Fruit fly (Drosophila melanogaster): Measurements from ENCODE around the gene CG34124.

CG34124 gene

DNA sequence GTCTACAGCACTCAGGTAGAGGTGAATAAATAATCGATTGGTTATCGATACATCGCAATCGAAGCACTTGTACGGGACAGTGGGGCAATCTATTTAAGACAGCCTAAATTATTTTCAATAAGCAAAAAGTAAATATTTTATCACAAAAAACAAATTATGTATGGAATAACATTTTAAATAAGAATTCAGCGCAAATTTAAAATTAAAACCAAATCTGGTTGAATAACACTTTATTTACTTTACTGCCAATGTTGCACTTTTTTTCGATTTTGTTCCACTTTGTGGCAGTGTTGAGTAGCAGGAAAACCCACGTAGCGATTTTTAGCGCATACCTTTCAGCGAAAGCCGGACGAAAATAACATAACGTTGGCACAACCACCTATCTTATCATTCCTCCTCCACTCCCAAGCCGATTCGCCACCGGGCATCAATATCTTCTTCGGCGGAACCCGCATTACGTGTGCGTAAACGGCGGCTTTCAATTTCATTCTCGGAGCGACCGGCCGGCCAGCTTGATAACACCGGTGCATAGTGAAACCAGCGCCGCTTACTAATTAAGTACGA lies 18.9 kb downstream of the CG34124 start, which contains the start of the genes Gmd and CG3792:
Gene Gmd, minus strand, starts transcription at position 36 of the 564 bp plus-strand sequence.
Gene CG3792, plus strand, starts transcription at position 325 of the 564 bp plus-strand sequence.
- TF ChIP-seq esn (GFP tag; optimal IDR thresholded peaks at IDR 0.05) (peak; percentile 96), CG3919 (GFP tag; optimal IDR thresholded peaks at IDR 0.05) (no peak), CG4318 (GFP tag; optimal IDR thresholded peaks at IDR 0.05) (no peak), CG31627 (GFP tag; optimal IDR thresholded peaks at IDR 0.05) (peak; percentile 96), CG6163 (GFP tag; IDR thresholded peaks at IDR 0.05) (peak; percentile 91), CG11902 (GFP tag; optimal IDR thresholded peaks at IDR 0.05) (peak; percentile 91), Hr4 (GFP tag; optimal IDR thresholded peaks at IDR 0.05) (no peak), topi (GFP tag; optimal IDR thresholded peaks at IDR 0.05) (peak; percentile 95), CG7368 (GFP tag; optimal IDR thresholded peaks at IDR 0.05) (no peak), CG16779 (tag; optimal IDR thresholded peaks at IDR 0.05) (no peak), cyc (GFP tag; optimal IDR thresholded peaks at IDR 0.05) (peak; percentile 95), Hr38 (GFP tag; optimal IDR thresholded peaks at IDR 0.05) (peak; percentile 74), CG8119 (GFP tag; IDR thresholded peaks at IDR 0.05) (peak; percentile 94), CG8319 (GFP tag; optimal IDR thresholded peaks at IDR 0.05) (peak; percentile 93), CG6854 (GFP tag; optimal IDR thresholded peaks at IDR 0.05) (peak; percentile 73), Ets21C (GFP tag; optimal IDR thresholded peaks at IDR 0.05) (no peak), Eip93F (GFP tag; optimal IDR thresholded peaks at IDR 0.05) (no peak), CG11762 (GFP tag; optimal IDR thresholded peaks at IDR 0.05; ENCODE audit: insufficient read depth) (peak; percentile 93), fd59A (GFP tag; optimal IDR thresholded peaks at IDR 0.05) (peak; percentile 84), acj6 (GFP tag; optimal IDR thresholded peaks at IDR 0.05) (peak; percentile 96), spab (GFP tag; optimal IDR thresholded peaks at IDR 0.05) (no peak), dsx (GFP tag; optimal IDR thresholded peaks at IDR 0.05; ENCODE audit: poor library complexity, severe bottlenecking) (peak; percentile 91), CG6808 (GFP tag; optimal IDR thresholded peaks at IDR 0.05) (no peak), vri (GFP tag; optimal IDR thresholded peaks at IDR 0.05) (peak; percentile 91), svp (GFP tag) (no peak), Ets96B (tag; optimal IDR thresholded peaks at IDR 0.05) (peak; percentile 94), CG32006 (GFP tag; optimal IDR thresholded peaks at IDR 0.05) (no peak), CG3032 (tag; optimal IDR thresholded peaks at IDR 0.05) (peak; percentile 95), Eip78C (GFP tag) (peak; percentile 99), pdm3 (GFP tag; optimal IDR thresholded peaks at IDR 0.05) (no peak), Hr39 (GFP tag; optimal IDR thresholded peaks at IDR 0.05) (peak; percentile 94), CG11294 (GFP tag; IDR thresholded peaks at IDR 0.05) (peak; percentile 93), Blimp-1 (GFP tag; optimal IDR thresholded peaks at IDR 0.05) (peak; percentile 81), Eip75B (GFP tag; optimal IDR thresholded peaks at IDR 0.05) (peak; percentile 94), Lpt (GFP tag; optimal IDR thresholded peaks at IDR 0.05) (peak; percentile 90), Met (GFP tag; optimal IDR thresholded peaks at IDR 0.05) (no peak), ss (GFP tag; optimal IDR thresholded peaks at IDR 0.05) (no peak), CG8632 (GFP tag; optimal IDR thresholded peaks at IDR 0.05) (peak; percentile 92), CG9139 (GFP tag; optimal IDR thresholded peaks at IDR 0.05) (no peak), achi (GFP tag; optimal IDR thresholded peaks at IDR 0.05) (no peak), Smox (GFP tag; optimal IDR thresholded peaks at IDR 0.05) (no peak), net (GFP tag; optimal IDR thresholded peaks at IDR 0.05) (no peak), lz (GFP tag; optimal IDR thresholded peaks at IDR 0.05) (peak; percentile 94), OdsH (GFP tag; optimal IDR thresholded peaks at IDR 0.05) (no peak), fd85E (GFP tag; optimal IDR thresholded peaks at IDR 0.05) (no peak), CG10669 (GFP tag; optimal IDR thresholded peaks at IDR 0.05) (no peak), CG34406 (GFP tag; optimal IDR thresholded peaks at IDR 0.05) (peak; percentile 92), eg (GFP tag; IDR thresholded peaks at IDR 0.05) (peak; percentile 97), salr (GFP tag; optimal IDR thresholded peaks at IDR 0.05) (peak in 1 of 2 experiments; percentile 80), CG1621 (tag; optimal IDR thresholded peaks at IDR 0.05) (peak; percentile 90), CG6792 (GFP tag; optimal IDR thresholded peaks at IDR 0.05) (peak; percentile 92), Sox102F (GFP tag; optimal IDR thresholded peaks at IDR 0.05) (no peak)
